Fruit fly (Drosophila melanogaster) whole organism: ENCODE data around the gene mge.

Experiments used
- CG8478 ChIP-seq: fragments of >200 bp; optimal IDR thresholded peaks from 2 replicates; lab custom pipeline; 2018; ENCODE audit warnings: inconsistent platforms
- pan ChIP-seq: fragments of >200 bp; optimal IDR thresholded peaks from 2 replicates; lab custom pipeline; 2017

dm6 chr3L:3898978-3899377 lies 10.8 kb downstream of the mge start, which contains the start of gene Ccz1:
- no peak for TF ChIP-seq CG8478 (lab: Kevin White, UChicago)
- no peak for TF ChIP-seq pan
